Fruit fly (Drosophila melanogaster): ENCODE data around the gene BBS8.
A peak's percentile ranks its signal among the peaks of the same experiment; 100 is the strongest.

BBS8 gene

DNA sequence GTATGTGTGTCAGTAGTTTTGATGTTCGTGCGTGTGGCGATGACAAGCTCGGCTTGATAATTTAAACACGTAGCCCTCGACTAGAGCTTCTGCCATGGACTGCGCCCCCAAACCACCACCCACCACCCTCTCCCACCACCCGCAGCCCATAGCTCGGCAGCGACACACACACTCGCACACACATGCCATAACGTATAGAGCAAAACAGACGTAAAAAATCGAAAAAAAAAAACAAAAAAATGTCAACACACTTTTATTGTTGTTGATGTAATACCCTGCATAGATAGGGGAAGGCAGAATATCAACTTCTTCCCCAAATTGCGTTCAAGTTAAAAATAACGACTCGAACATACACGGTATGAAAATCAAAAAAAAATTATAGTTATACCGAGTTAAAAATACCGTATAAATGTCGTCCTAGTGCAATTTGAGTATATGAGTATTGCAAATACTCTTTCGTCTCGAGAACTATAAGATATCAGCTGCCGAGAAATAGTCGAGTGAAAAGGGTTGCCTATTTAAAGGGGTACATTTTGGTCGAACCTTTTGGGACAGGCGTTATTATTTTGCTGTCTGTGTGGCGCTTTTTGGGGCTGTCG, 47.8 kb downstream of the BBS8 start (continued):
- TF ChIP-seq CG8388 (GFP tag; optimal IDR thresholded peaks at IDR 0.05) = peak; percentile 53
- peak; percentile 61 for TF ChIP-seq vvl (GFP tag; IDR thresholded peaks at IDR 0.05)
- TF ChIP-seq tna (GFP tag; IDR thresholded peaks at IDR 0.05; ENCODE audit: partially characterized antibody) = no peak
- peak; percentile 71 for TF ChIP-seq Chrac-16 (GFP tag; optimal IDR thresholded peaks at IDR 0.05)
- no peak for TF ChIP-seq aop (GFP tag; IDR thresholded peaks at IDR 0.05)
- TF ChIP-seq gcm2 (GFP tag; optimal IDR thresholded peaks at IDR 0.05) = peak; percentile 80
- peak; percentile 95 for TF ChIP-seq gro (GFP tag; optimal IDR thresholded peaks at IDR 0.05)
- TF ChIP-seq CG4617 (GFP tag; optimal IDR thresholded peaks at IDR 0.05; ENCODE audit: borderline replicate concordance) = peak; percentile 17
- TF ChIP-seq CG15269 (tag; optimal IDR thresholded peaks at IDR 0.05) = peak; percentile 84
- peak; percentile 79 for TF ChIP-seq sug (tag; optimal IDR thresholded peaks at IDR 0.05)
- peak; percentile 70 for TF ChIP-seq CG3163 (GFP tag; optimal IDR thresholded peaks at IDR 0.05)
- peak; percentile 39 for TF ChIP-seq HmgD (GFP tag; optimal IDR thresholded peaks at IDR 0.05)
- TF ChIP-seq dysf (GFP tag; IDR thresholded peaks at IDR 0.05) = peak; percentile 88
- TF ChIP-seq sqz (GFP tag; optimal IDR thresholded peaks at IDR 0.05) = peak; percentile 82
- TF ChIP-seq sim (GFP tag; IDR thresholded peaks at IDR 0.05) = no peak; the same call in 1 of the 2 replicates
- peak; percentile 54 for TF ChIP-seq CG18262 (tag; optimal IDR thresholded peaks at IDR 0.05)
- peak; percentile 84 for TF ChIP-seq fd96Cb (tag; optimal IDR thresholded peaks at IDR 0.05)
- TF ChIP-seq Tbp (GFP tag; optimal IDR thresholded peaks at IDR 0.05) = no peak
- TF ChIP-seq wdn (GFP tag; IDR thresholded peaks at IDR 0.05) = peak; percentile 16; the same call in 1 of the 2 replicates
- peak; percentile 35 for TF ChIP-seq CG12299 (tag; optimal IDR thresholded peaks at IDR 0.05)
- TF ChIP-seq CG2889 (GFP tag; IDR thresholded peaks at IDR 0.05) = peak; percentile 64; the same call in 2 of the 3 replicates
- peak; percentile 61 for TF ChIP-seq B-H1 (GFP tag; IDR thresholded peaks at IDR 0.05)
- peak; percentile 51 for TF ChIP-seq CG30431 (GFP tag; optimal IDR thresholded peaks at IDR 0.05)
- TF ChIP-seq danr (GFP tag; IDR thresholded peaks at IDR 0.05) = peak; percentile 68; the same call in 1 of the 2 replicates
- peak; percentile 21 for TF ChIP-seq Usf (GFP tag; optimal IDR thresholded peaks at IDR 0.05)
- peak; percentile 63; the same call in 1 of the 2 replicates for TF ChIP-seq CG14014 (GFP tag; IDR thresholded peaks at IDR 0.05)
- TF ChIP-seq Nf-YA (GFP tag; IDR thresholded peaks at IDR 0.05) = peak; percentile 62; the same call in 1 of the 2 replicates
- no peak; the same call in 2 of the 3 replicates for TF ChIP-seq CG11456 (GFP tag; IDR thresholded peaks at IDR 0.05)
- peak; percentile 46 for TF ChIP-seq CG8281 (tag; optimal IDR thresholded peaks at IDR 0.05)
- peak; percentile 58 for TF ChIP-seq CG1233 (GFP tag; optimal IDR thresholded peaks at IDR 0.05)
- TF ChIP-seq toy (GFP tag; IDR thresholded peaks at IDR 0.05) = no peak
- TF ChIP-seq kni (GFP tag; optimal IDR thresholded peaks at IDR 0.05) = peak; percentile 82
- TF ChIP-seq sr (GFP tag; IDR thresholded peaks at IDR 0.05) = no peak
- no peak for TF ChIP-seq CkIIα-i1 (GFP tag; IDR thresholded peaks at IDR 0.05)
- peak; percentile 37 for TF ChIP-seq Jarid2 (GFP tag; optimal IDR thresholded peaks at IDR 0.05)
- TF ChIP-seq CG11398 (GFP tag; optimal IDR thresholded peaks at IDR 0.05) = peak; percentile 74
- TF ChIP-seq ranshi (GFP tag; IDR thresholded peaks at IDR 0.05) = peak; percentile 68
- no peak for TF ChIP-seq lov (optimal IDR thresholded peaks at IDR 0.05)
- TF ChIP-seq lov (GFP tag; IDR thresholded peaks at IDR 0.05) = no peak
- peak; percentile 52 for TF ChIP-seq CG13894 (tag; optimal IDR thresholded peaks at IDR 0.05)
- peak; percentile 88 for TF ChIP-seq shn (GFP tag; optimal IDR thresholded peaks at IDR 0.05)
- peak; percentile 30 for TF ChIP-seq CG7928 (GFP tag; optimal IDR thresholded peaks at IDR 0.05)
- peak; percentile 48 for TF ChIP-seq CG3847 (GFP tag; IDR thresholded peaks at IDR 0.05)
- peak; percentile 18 for TF ChIP-seq zen (tag; optimal IDR thresholded peaks at IDR 0.05)
- TF ChIP-seq Neu2 (GFP tag; optimal IDR thresholded peaks at IDR 0.05; ENCODE audit: borderline replicate concordance) = no peak
- peak; percentile 56 for TF ChIP-seq Hmx (GFP tag; optimal IDR thresholded peaks at IDR 0.05)
- peak; percentile 77 for TF ChIP-seq ATbp (GFP tag; optimal IDR thresholded peaks at IDR 0.05)
- TF ChIP-seq CG10959 (GFP tag; IDR thresholded peaks at IDR 0.05) = 0 out of 2 replicates have a peak, but pooled peaks have one; percentile 7
- peak; percentile 45 for TF ChIP-seq CG31441 (GFP tag; IDR thresholded peaks at IDR 0.05)
- peak; percentile 71 for TF ChIP-seq ci (GFP tag; IDR thresholded peaks at IDR 0.05)
- TF ChIP-seq Gsc (GFP tag; IDR thresholded peaks at IDR 0.05) = peak; percentile 8; the same call in 1 of the 2 replicates
